Worm (Caenorhabditis elegans) whole organism, L4 larva: Measurements from ENCODE around the gene F02C9.1.

Experiments used
- ceh-28 ChIP-seq: fragments of 150-350 bp; optimal IDR thresholded peaks from 2 replicates; lab custom pipeline; 2014; ENCODE audit warnings: missing biosample characterization, missing genetic modification reagents, missing genetic modification characterization
- ceh-82 ChIP-seq: sonication (generic microtip); optimal IDR thresholded peaks from 2 replicates; lab custom pipeline; 2017; ENCODE audit warnings: missing biosample characterization, missing genetic modification characterization
- mdl-1 ChIP-seq, 2 experiments: fragments of 150-350 bp in 1 of 2; sonication (generic microtip) in 1 of 2; optimal IDR thresholded peaks; 2 replicates each; lab custom pipeline; 2014 to 2017; ENCODE audit warnings: missing biosample characterization in 2 of 2, missing genetic modification characterization in 2 of 2
- pqm-1 ChIP-seq: sonication (generic microtip); optimal IDR thresholded peaks from 2 replicates; lab custom pipeline; 2017; ENCODE audit warnings: missing biosample characterization, missing genetic modification characterization

DNA sequence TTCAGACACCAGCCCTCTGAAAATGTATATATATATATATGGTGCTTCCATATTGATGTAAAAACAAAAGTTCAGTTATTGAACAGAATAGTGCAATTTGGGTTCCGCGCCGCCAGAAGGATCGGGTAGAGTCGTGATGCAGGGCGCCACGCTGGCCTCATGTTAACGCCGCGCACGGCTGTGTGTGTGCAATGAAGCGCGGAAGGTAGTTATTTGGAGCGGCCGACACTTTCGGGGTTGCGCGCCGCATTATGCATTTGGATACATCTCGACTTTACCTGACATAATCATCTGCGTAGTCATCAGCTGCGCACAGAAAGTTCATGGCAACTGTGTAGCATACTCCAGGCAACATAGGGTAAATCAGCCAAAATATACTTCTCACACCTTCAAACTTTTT is 31.7 kb upstream of the F02C9.1 start:
- no peak for TF ChIP-seq ceh-82 (tag; lab: Kevin White, UChicago)
- no peak for TF ChIP-seq ceh-28 (tag; lab: Kevin White, UChicago)
- TF ChIP-seq pqm-1 (tag; lab: Kevin White, UChicago), result no peak
- TF ChIP-seq mdl-1 (tag; optimal IDR thresholded peaks at IDR 0.05; lab: Kevin White, UChicago), result no peak
